Fruit fly (Drosophila melanogaster) whole organism, adult: ENCODE measurements around the gene CG32641.

Source experiments
- CG11617 ChIP-seq: fragments of 200-800 bp; sonication (Bioruptor generic); optimal IDR thresholded peaks from 2 replicates; lab custom pipeline; 2017; ENCODE audit warnings: mild to moderate bottlenecking, missing biosample characterization, missing genetic modification reagents, missing genetic modification characterization
- CG14711 ChIP-seq: fragments of 200-800 bp; sonication (Bioruptor generic); optimal IDR thresholded peaks from 2 replicates; lab custom pipeline; 2018; ENCODE audit warnings: missing biosample characterization, mild to moderate bottlenecking, missing genetic modification characterization, moderate library complexity
- CG1620 ChIP-seq: fragments of 200-800 bp; sonication (Bioruptor generic); optimal IDR thresholded peaks from 2 replicates; lab custom pipeline; 2016; ENCODE audit warnings: missing biosample characterization, missing genetic modification characterization
- CG33017 ChIP-seq: fragments of 200-800 bp; sonication (Bioruptor generic); optimal IDR thresholded peaks from 2 replicates; lab custom pipeline; 2018; ENCODE audit warnings: missing biosample characterization, mild to moderate bottlenecking, missing genetic modification characterization, moderate library complexity
- CG5204 ChIP-seq: fragments of 200-800 bp; sonication (Bioruptor generic); optimal IDR thresholded peaks from 2 replicates; lab custom pipeline; 2016; ENCODE audit warnings: missing biosample characterization, missing genetic modification characterization
- Hr96 ChIP-seq: fragments of 200-800 bp; sonication (Bioruptor generic); optimal IDR thresholded peaks from 2 replicates; lab custom pipeline; 2016; ENCODE audit warnings: missing biosample characterization, missing genetic modification characterization
- bab1 ChIP-seq: fragments of 200-800 bp; sonication (Bioruptor generic); optimal IDR thresholded peaks from 3 replicates; lab custom pipeline; 2019; ENCODE audit warnings: missing biosample characterization, mild to moderate bottlenecking, missing genetic modification characterization, moderate library complexity
- cic ChIP-seq: fragments of 200-800 bp; sonication (Bioruptor generic); optimal IDR thresholded peaks from 2 replicates; lab custom pipeline; 2017; ENCODE audit warnings: missing biosample characterization, mild to moderate bottlenecking, missing genetic modification characterization, moderate library complexity
- ovo ChIP-seq: fragments of 200-800 bp; sonication (Bioruptor generic); optimal IDR thresholded peaks from 2 replicates; lab custom pipeline; 2016; ENCODE audit warnings: missing biosample characterization, missing genetic modification characterization
- pad ChIP-seq: fragments of 200-800 bp; sonication (Bioruptor generic); optimal IDR thresholded peaks from 3 replicates; lab custom pipeline; 2017; ENCODE audit warnings: missing biosample characterization, missing genetic modification characterization, mild to moderate bottlenecking, moderate library complexity, missing genetic modification reagents
- toe ChIP-seq: fragments of 200-800 bp; sonication (Bioruptor generic); optimal IDR thresholded peaks from 2 replicates; lab custom pipeline; 2016; ENCODE audit warnings: missing biosample characterization, missing genetic modification characterization

- TF ChIP-seq CG11617 (no peak), cic (GFP tag; lab: Kevin White, UChicago) (no peak), CG1620 (GFP tag; lab: Kevin White, UChicago) (no peak), bab1 (GFP tag; lab: Kevin White, UChicago) (no peak), ovo (no peak), pad (no peak), Hr96 (GFP tag; lab: Kevin White, UChicago) (no peak), CG14711 (no peak), CG33017 (tag; lab: Kevin White, UChicago) (no peak), toe (GFP tag; lab: Kevin White, UChicago) (no peak), CG5204 (GFP tag; lab: Kevin White, UChicago) (no peak)
Measured at dm6 chrX:13194249-13194648, 10.0 kb downstream of the CG32641 start, which contains the start of gene Coq5.
